Worm (Caenorhabditis elegans) whole organism, L1 larva: Measurements from ENCODE around the gene tbcb-1.

Experiments
- ets-5 ChIP-seq: fragments of 200-800 bp; sonication (Bioruptor generic); IDR thresholded peaks from 2 replicates; pipeline ENCODE4 v1.3.6; 2022; ENCODE audit warnings: missing genetic modification characterization, missing compliant biosample characterization
- fos-1 ChIP-seq: fragments of 150-350 bp; optimal IDR thresholded peaks from 2 replicates; lab custom pipeline; 2014; ENCODE audit warnings: missing biosample characterization, missing genetic modification characterization
- jun-1 ChIP-seq: fragments of 150-350 bp; optimal IDR thresholded peaks from 2 replicates; lab custom pipeline; 2014; ENCODE audit warnings: missing biosample characterization, missing genetic modification reagents, missing genetic modification characterization
- nhr-11 ChIP-seq: fragments of 150-350 bp; optimal IDR thresholded peaks from 2 replicates; lab custom pipeline; 2014; ENCODE audit warnings: missing biosample characterization, missing genetic modification characterization
- nhr-237 ChIP-seq: fragments of 150-350 bp; optimal IDR thresholded peaks from 2 replicates; lab custom pipeline; 2014; ENCODE audit warnings: missing biosample characterization, missing genetic modification characterization
- nhr-77 ChIP-seq: fragments of 150-350 bp; optimal IDR thresholded peaks from 2 replicates; lab custom pipeline; 2014; ENCODE audit warnings: missing biosample characterization, missing genetic modification characterization
- snpc-4 ChIP-seq: fragments of 150-350 bp; optimal IDR thresholded peaks from 2 replicates; lab custom pipeline; 2014; ENCODE audit warnings: missing biosample characterization, missing genetic modification characterization
- sox-4 ChIP-seq: sonication (generic microtip); optimal IDR thresholded peaks from 2 replicates; lab custom pipeline; 2016; ENCODE audit warnings: missing genetic modification characterization, missing compliant biosample characterization

DNA sequence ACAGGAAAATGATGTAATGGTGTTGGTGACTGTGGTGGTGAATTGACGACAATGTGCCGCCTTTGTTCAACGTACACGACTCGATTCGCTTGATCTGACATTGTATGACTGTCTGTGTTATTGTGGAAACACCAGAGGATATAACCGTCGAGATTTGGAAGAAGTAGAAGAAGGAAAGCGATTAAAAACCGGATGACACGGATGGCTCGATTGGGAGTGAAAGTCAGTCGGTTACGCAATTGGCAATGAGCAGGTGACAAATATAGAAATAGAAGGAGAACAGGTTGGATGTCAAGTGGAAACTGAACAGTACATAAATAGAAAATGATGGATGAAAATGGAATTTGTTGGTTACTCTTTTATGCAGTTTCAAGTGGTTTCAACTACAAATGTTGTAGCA is 9.0 kb downstream of the tbcb-1 start, which contains the start of gene rdy-2:
- TF ChIP-seq nhr-77 (tag; lab: Kevin White, UChicago) (no peak), nhr-11 (no peak), fos-1 (tag; lab: Kevin White, UChicago) (no peak), snpc-4 (tag; lab: Kevin White, UChicago) (no peak), nhr-237 (tag; lab: Kevin White, UChicago) (no peak), jun-1 (tag; lab: Kevin White, UChicago) (no peak), ets-5 (no peak), sox-4 (tag; lab: Kevin White, UChicago) (no peak)
